Fruit fly (Drosophila melanogaster) whole organism, embryonic: ENCODE measurements around the gene CG43407.
A peak's percentile ranks its signal among the peaks of the same experiment; 100 is the strongest.

Experiments
- Adf1 ChIP-seq: fragments of 200-800 bp; sonication (Bioruptor generic); IDR thresholded peaks from 2 replicates; pipeline ENCODE4 v1.3.6; 2022; ENCODE audit warnings: missing biosample characterization, missing genetic modification characterization
- Atf-2 ChIP-seq: fragments of 200-800 bp; sonication (Bioruptor generic); optimal IDR thresholded peaks from 2 replicates; lab custom pipeline; 2016; ENCODE audit warnings: missing biosample characterization, missing genetic modification characterization
- Atf3 ChIP-seq: fragments of 200-800 bp; sonication (Bioruptor generic); optimal IDR thresholded peaks from 3 replicates; lab custom pipeline; 2016; ENCODE audit warnings: missing biosample characterization, missing genetic modification characterization
- CG10147 ChIP-seq: fragments of 200-800 bp; sonication (Bioruptor generic); optimal IDR thresholded peaks from 2 replicates; lab custom pipeline; 2019; ENCODE audit warnings: missing biosample characterization, mild to moderate bottlenecking, missing genetic modification characterization, moderate library complexity
- CG10267 ChIP-seq: fragments of 200-800 bp; sonication (Bioruptor generic); optimal IDR thresholded peaks from 2 replicates; lab custom pipeline; 2018; ENCODE audit warnings: missing biosample characterization, mild to moderate bottlenecking, missing genetic modification characterization, moderate library complexity
- CG10565 ChIP-seq: fragments of 200-800 bp; sonication (Bioruptor generic); optimal IDR thresholded peaks from 3 replicates; lab custom pipeline; 2016; ENCODE audit warnings: missing biosample characterization, mild to moderate bottlenecking, missing genetic modification characterization
- CG10654 ChIP-seq: fragments of 200-800 bp; sonication (Bioruptor generic); optimal IDR thresholded peaks from 2 replicates; lab custom pipeline; 2016; ENCODE audit warnings: missing biosample characterization, missing genetic modification characterization
- CG12104 ChIP-seq: fragments of 200-800 bp; sonication (Bioruptor generic); optimal IDR thresholded peaks from 3 replicates; lab custom pipeline; 2016; ENCODE audit warnings: missing biosample characterization, missing genetic modification characterization
- CG13424 ChIP-seq: fragments of 200-800 bp; sonication (Bioruptor generic); optimal IDR thresholded peaks from 2 replicates; lab custom pipeline; 2019; ENCODE audit warnings: missing biosample characterization, mild to moderate bottlenecking, missing genetic modification characterization, moderate library complexity
- CG14860 ChIP-seq: fragments of 200-800 bp; sonication (Bioruptor generic); IDR thresholded peaks from 3 replicates; pipeline ENCODE4 v1.3.6; 2022; ENCODE audit warnings: missing biosample characterization, missing genetic modification characterization; ENCODE audit not compliant: partially characterized antibody
- CG1603 ChIP-seq: fragments of 200-800 bp; sonication (Bioruptor generic); optimal IDR thresholded peaks from 2 replicates; lab custom pipeline; 2019; ENCODE audit warnings: missing biosample characterization, mild to moderate bottlenecking, missing genetic modification characterization, moderate library complexity
- CG2712 ChIP-seq: fragments of 200-800 bp; optimal IDR thresholded peaks from 3 replicates; lab custom pipeline; 2019; ENCODE audit warnings: missing biosample characterization, mild to moderate bottlenecking, missing genetic modification characterization, moderate library complexity
- CG3065 ChIP-seq: fragments of 200-800 bp; sonication (Bioruptor generic); optimal IDR thresholded peaks from 2 replicates; lab custom pipeline; 2016; ENCODE audit warnings: missing biosample characterization, missing genetic modification characterization
- CG31365 ChIP-seq: fragments of 200-800 bp; sonication (Bioruptor generic); optimal IDR thresholded peaks from 2 replicates; lab custom pipeline; 2018; ENCODE audit warnings: missing biosample characterization, mild to moderate bottlenecking, missing genetic modification characterization
- CG33557 ChIP-seq: fragments of 200-800 bp; sonication (Bioruptor generic); optimal IDR thresholded peaks from 2 replicates; lab custom pipeline; 2019; ENCODE audit warnings: missing biosample characterization, mild to moderate bottlenecking, missing genetic modification characterization, moderate library complexity
- CG3838 ChIP-seq: fragments of 200-800 bp; sonication (Bioruptor generic); optimal IDR thresholded peaks from 3 replicates; lab custom pipeline; 2016; ENCODE audit warnings: missing biosample characterization, missing genetic modification characterization
- CG42726 ChIP-seq: fragments of 200-800 bp; sonication (Bioruptor generic); IDR thresholded peaks from 2 replicates; pipeline ENCODE4 v1.3.6; 2022; ENCODE audit warnings: missing biosample characterization, missing genetic modification characterization; ENCODE audit not compliant: partially characterized antibody
- CG4730 ChIP-seq: fragments of 200-800 bp; sonication (Bioruptor generic); IDR thresholded peaks from 2 replicates; pipeline ENCODE4 v1.3.6; 2022; ENCODE audit warnings: missing biosample characterization, missing genetic modification characterization
- CG6175 ChIP-seq: fragments of 200-800 bp; sonication (Bioruptor generic); IDR thresholded peaks from 3 replicates; pipeline ENCODE4 v1.3.6; 2022; ENCODE audit warnings: missing biosample characterization, missing genetic modification characterization
- CG6272 ChIP-seq: fragments of 200-800 bp; sonication (Bioruptor generic); IDR thresholded peaks from 2 replicates; pipeline ENCODE4 v1.3.6; 2022; ENCODE audit warnings: missing biosample characterization, missing genetic modification characterization
- Drgx ChIP-seq: fragments of 200-800 bp; sonication (Bioruptor generic); IDR thresholded peaks from 2 replicates; pipeline ENCODE4 v1.3.6; 2022; ENCODE audit warnings: missing biosample characterization, missing genetic modification characterization
- Gug ChIP-seq: fragments of 200-800 bp; sonication (Bioruptor generic); IDR thresholded peaks from 4 replicates; pipeline ENCODE4 v1.3.6; 2022; ENCODE audit warnings: missing biosample characterization, missing genetic modification characterization
- Hey ChIP-seq: fragments of 200-800 bp; sonication (Bioruptor generic); optimal IDR thresholded peaks from 3 replicates; lab custom pipeline; 2018; ENCODE audit warnings: missing biosample characterization, mild to moderate bottlenecking, missing genetic modification characterization
- MESR4 ChIP-seq: fragments of 200-800 bp; sonication (Bioruptor generic); optimal IDR thresholded peaks from 2 replicates; lab custom pipeline; 2018; ENCODE audit warnings: missing biosample characterization, mild to moderate bottlenecking, missing genetic modification characterization, moderate library complexity
- Max ChIP-seq: fragments of 200-800 bp; sonication (Bioruptor generic); optimal IDR thresholded peaks from 2 replicates; lab custom pipeline; 2016; ENCODE audit warnings: missing biosample characterization, mild to moderate bottlenecking, missing genetic modification characterization
- Myb ChIP-seq: fragments of 200-800 bp; sonication (Bioruptor generic); optimal IDR thresholded peaks from 2 replicates; lab custom pipeline; 2016; ENCODE audit warnings: missing biosample characterization, missing genetic modification characterization
- Nf-YC ChIP-seq: fragments of 200-800 bp; optimal IDR thresholded peaks from 3 replicates; lab custom pipeline; 2019; ENCODE audit warnings: missing biosample characterization, mild to moderate bottlenecking, missing genetic modification characterization, moderate library complexity
- Ssrp ChIP-seq: fragments of 200-800 bp; sonication (Bioruptor generic); optimal IDR thresholded peaks from 2 replicates; lab custom pipeline; 2018; ENCODE audit warnings: missing biosample characterization, mild to moderate bottlenecking, missing genetic modification characterization, moderate library complexity
- TFAM ChIP-seq: fragments of 200-800 bp; sonication (Bioruptor generic); optimal IDR thresholded peaks from 2 replicates; lab custom pipeline; 2017; ENCODE audit warnings: missing biosample characterization, missing genetic modification characterization, inconsistent platforms
- YL-1 ChIP-seq: fragments of 200-800 bp; sonication (Bioruptor generic); optimal IDR thresholded peaks from 3 replicates; lab custom pipeline; 2017; ENCODE audit warnings: missing biosample characterization, mild to moderate bottlenecking, missing genetic modification characterization
- ap ChIP-seq: fragments of 200-800 bp; sonication (Bioruptor generic); IDR thresholded peaks from 2 replicates; pipeline ENCODE4 v1.3.6; 2022; ENCODE audit warnings: missing biosample characterization, missing genetic modification characterization
- ase ChIP-seq: fragments of 200-800 bp; sonication (Bioruptor generic); IDR thresholded peaks from 3 replicates; pipeline ENCODE4 v1.3.6; 2022; ENCODE audit warnings: missing biosample characterization, missing genetic modification characterization
- bcd ChIP-seq: fragments of 200-800 bp; sonication (Bioruptor generic); optimal IDR thresholded peaks from 2 replicates; lab custom pipeline; 2017; ENCODE audit warnings: missing biosample characterization, mild to moderate bottlenecking, missing genetic modification characterization
- btn ChIP-seq: fragments of 200-800 bp; sonication (Bioruptor generic); optimal IDR thresholded peaks from 2 replicates; lab custom pipeline; 2016; ENCODE audit warnings: missing biosample characterization, missing genetic modification characterization
- chif ChIP-seq, 2 experiments: fragments of 200-800 bp; sonication (Bioruptor generic); optimal IDR thresholded peaks; 3 replicates each; lab custom pipeline; 2016; ENCODE audit warnings: missing biosample characterization in 2 of 2, missing genetic modification characterization in 2 of 2
- dm ChIP-seq: fragments of 200-800 bp; sonication (Bioruptor generic); optimal IDR thresholded peaks from 3 replicates; lab custom pipeline; 2016; ENCODE audit warnings: missing biosample characterization, missing genetic modification characterization
- en ChIP-seq: fragments of 200-800 bp; sonication (Bioruptor generic); optimal IDR thresholded peaks from 2 replicates; lab custom pipeline; 2016; ENCODE audit warnings: missing biosample characterization, missing genetic modification characterization
- esg ChIP-seq: fragments of 200-800 bp; sonication (Bioruptor generic); conservative IDR thresholded peaks from 2 replicates; pipeline ENCODE4 v1.3.6; 2022; ENCODE audit warnings: missing biosample characterization, missing genetic modification characterization
- fd102C ChIP-seq: fragments of 200-800 bp; sonication (Bioruptor generic); optimal IDR thresholded peaks from 2 replicates; lab custom pipeline; 2018; ENCODE audit warnings: missing biosample characterization, mild to moderate bottlenecking, missing genetic modification characterization, moderate library complexity
- gsb-n ChIP-seq: fragments of 200-800 bp; sonication (Bioruptor generic); optimal IDR thresholded peaks from 3 replicates; lab custom pipeline; 2018; ENCODE audit warnings: missing biosample characterization, mild to moderate bottlenecking, missing genetic modification characterization
- lbe ChIP-seq: fragments of 200-800 bp; sonication (Bioruptor generic); optimal IDR thresholded peaks from 2 replicates; lab custom pipeline; 2016; ENCODE audit warnings: missing biosample characterization, mild to moderate bottlenecking, missing genetic modification characterization
- odd ChIP-seq: fragments of 200-800 bp; sonication (Bioruptor generic); optimal IDR thresholded peaks from 2 replicates; lab custom pipeline; 2017; ENCODE audit warnings: missing biosample characterization, mild to moderate bottlenecking, missing genetic modification characterization
- phol ChIP-seq: fragments of 200-800 bp; sonication (Bioruptor generic); optimal IDR thresholded peaks from 3 replicates; lab custom pipeline; 2018; ENCODE audit warnings: missing biosample characterization, mild to moderate bottlenecking, missing genetic modification characterization, moderate library complexity
- pnt ChIP-seq: fragments of 200-800 bp; sonication (Bioruptor generic); optimal IDR thresholded peaks from 3 replicates; lab custom pipeline; 2016; ENCODE audit warnings: missing biosample characterization, missing genetic modification characterization
- repo ChIP-seq: fragments of 200-800 bp; sonication (Bioruptor generic); optimal IDR thresholded peaks from 2 replicates; lab custom pipeline; 2016; ENCODE audit warnings: missing biosample characterization, missing genetic modification characterization
- rib ChIP-seq: fragments of 200-800 bp; sonication (Bioruptor generic); IDR thresholded peaks from 2 replicates; pipeline ENCODE4 v1.3.6; 2022; ENCODE audit warnings: missing biosample characterization, missing genetic modification characterization
- scrt ChIP-seq: fragments of 200-800 bp; sonication (Bioruptor generic); optimal IDR thresholded peaks from 2 replicates; lab custom pipeline; 2018; ENCODE audit warnings: missing biosample characterization, mild to moderate bottlenecking, missing genetic modification characterization, moderate library complexity
- sisA ChIP-seq: fragments of 200-800 bp; sonication (Bioruptor generic); IDR thresholded peaks from 2 replicates; pipeline ENCODE4 v1.3.6; 2022; ENCODE audit warnings: missing biosample characterization, missing genetic modification characterization
- slp2 ChIP-seq: fragments of 200-800 bp; sonication (Bioruptor generic); optimal IDR thresholded peaks from 2 replicates; lab custom pipeline; 2016; ENCODE audit warnings: missing biosample characterization, missing genetic modification characterization
- vfl ChIP-seq: fragments of 200-800 bp; sonication (Bioruptor generic); optimal IDR thresholded peaks from 2 replicates; lab custom pipeline; 2016; ENCODE audit warnings: missing biosample characterization, missing genetic modification characterization

CG43407 gene

dm6 chr3L:19079798-19080691, 26.9 kb upstream of the CG43407 start (continued):
- no peak for TF ChIP-seq CG33557
- no peak for TF ChIP-seq CG6272 (GFP tag; lab: Robert Waterston, UW)
- TF ChIP-seq scrt (GFP tag; lab: Kevin White, UChicago) = peak; percentile 12
- TF ChIP-seq Gug (GFP tag; lab: Robert Waterston, UW) = no peak
- TF ChIP-seq CG1603 (tag; lab: Kevin White, UChicago) = no peak
- TF ChIP-seq Max (GFP tag; lab: Kevin White, UChicago) = no peak
- peak; percentile 14 for TF ChIP-seq CG10267 (tag; lab: Kevin White, UChicago)
- no peak for TF ChIP-seq CG6175 (GFP tag; lab: Robert Waterston, UW)
- no peak for TF ChIP-seq CG12104
- no peak for TF ChIP-seq pnt (GFP tag; lab: Kevin White, UChicago)
- TF ChIP-seq CG14860 (GFP tag; lab: Robert Waterston, UW) = no peak
- TF ChIP-seq CG13424 (tag; lab: Kevin White, UChicago) = peak; percentile 26
- no peak for TF ChIP-seq dm (GFP tag; lab: Kevin White, UChicago)
- TF ChIP-seq CG3065 (GFP tag; lab: Kevin White, UChicago) = no peak
- TF ChIP-seq CG42726 (GFP tag; lab: Robert Waterston, UW) = no peak
- 0 out of 2 replicates have a peak, but pooled peaks have one; percentile 9 for TF ChIP-seq esg (GFP tag; lab: Robert Waterston, UW)
- TF ChIP-seq CG4730 = no peak
- TF ChIP-seq Atf3 = no peak
- peak; percentile 37; the same call in 1 of the 2 replicates for TF ChIP-seq Drgx (GFP tag; lab: Robert Waterston, UW)
- no peak for TF ChIP-seq CG10565 (GFP tag; lab: Kevin White, UChicago)
- peak; percentile 36 for TF ChIP-seq Ssrp (tag; lab: Kevin White, UChicago)
- TF ChIP-seq MESR4 = no peak
- TF ChIP-seq vfl (GFP tag; lab: Kevin White, UChicago) = no peak
- TF ChIP-seq Myb (GFP tag; lab: Kevin White, UChicago) = peak; percentile 38
- no peak for TF ChIP-seq fd102C
- TF ChIP-seq odd (GFP tag; lab: Kevin White, UChicago) = no peak
- TF ChIP-seq CG3838 (GFP tag; lab: Kevin White, UChicago) = no peak
- TF ChIP-seq sisA = no peak
- no peak for TF ChIP-seq Adf1 (GFP tag; lab: Robert Waterston, UW)
- no peak for TF ChIP-seq repo (GFP tag; lab: Kevin White, UChicago)
- peak; percentile 1 for TF ChIP-seq gsb-n (tag; lab: Kevin White, UChicago)
- TF ChIP-seq CG10654 (GFP tag; lab: Kevin White, UChicago) = no peak
- no peak for TF ChIP-seq ase (GFP tag; lab: Robert Waterston, UW)
- peak; percentile 39 for TF ChIP-seq CG2712 (tag; lab: Kevin White, UChicago)
- TF ChIP-seq en (GFP tag; lab: Kevin White, UChicago) = no peak
- TF ChIP-seq rib = no peak
- TF ChIP-seq bcd (GFP tag; lab: Kevin White, UChicago) = peak; percentile 45
- TF ChIP-seq lbe (GFP tag; lab: Kevin White, UChicago) = no peak
- peak; percentile 32 for TF ChIP-seq Atf-2 (GFP tag; lab: Kevin White, UChicago)
- no peak for TF ChIP-seq YL-1 (GFP tag; lab: Kevin White, UChicago)
- no peak for TF ChIP-seq btn (GFP tag; lab: Kevin White, UChicago)
- TF ChIP-seq Nf-YC (tag; lab: Kevin White, UChicago) = no peak
- no peak for TF ChIP-seq ap (GFP tag; lab: Robert Waterston, UW)
- no peak for TF ChIP-seq CG31365
- peak; percentile 43 for TF ChIP-seq slp2 (GFP tag; lab: Kevin White, UChicago)
- TF ChIP-seq TFAM (GFP tag; lab: Kevin White, UChicago) = no peak
- no peak for TF ChIP-seq Hey (tag; lab: Kevin White, UChicago)
- TF ChIP-seq chif (GFP tag; optimal IDR thresholded peaks at IDR 0.05; lab: Kevin White, UChicago) = peak; percentile 6 to 42
- TF ChIP-seq CG10147 (GFP tag; lab: Kevin White, UChicago) = peak; percentile 10
- peak; percentile 56 for TF ChIP-seq phol
